Fruit fly (Drosophila melanogaster): ENCODE results near the gene His2Av.

The His2Av gene

DNA sequence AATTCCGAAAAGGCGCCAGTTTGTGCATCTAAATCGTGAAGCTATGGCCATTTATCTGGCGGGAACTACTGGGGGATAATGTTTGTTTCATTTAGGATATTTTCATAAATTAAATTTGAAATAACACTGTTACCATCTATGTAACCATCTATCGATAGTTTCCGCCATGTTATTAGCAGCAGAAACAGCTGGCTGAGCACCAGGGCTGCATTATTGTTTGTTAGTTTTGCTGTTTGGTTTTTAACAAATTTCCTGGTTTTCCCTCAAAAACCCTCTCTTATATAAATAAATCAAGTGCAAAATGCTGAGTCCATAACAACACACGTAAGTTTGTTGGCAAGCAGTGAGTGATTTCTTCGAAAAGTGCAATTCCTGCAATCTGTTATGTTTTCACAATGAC, 9.7 kb downstream of the His2Av start, which contains the start of gene CG5500 (continued):
- TF ChIP-seq CG10209 (GFP tag; optimal IDR thresholded peaks at IDR 0.05) (no peak), trh (GFP tag; optimal IDR thresholded peaks at IDR 0.05) (no peak), sd (tag; optimal IDR thresholded peaks at IDR 0.05) (no peak), Hey (tag; optimal IDR thresholded peaks at IDR 0.05) (no peak), unpg (GFP tag; optimal IDR thresholded peaks at IDR 0.05) (no peak), CG12104 (GFP tag; optimal IDR thresholded peaks at IDR 0.05) (no peak), NFAT (GFP tag; IDR thresholded peaks at IDR 0.05) (no peak), CG2712 (tag; optimal IDR thresholded peaks at IDR 0.05) (peak; percentile 2), CG8478 (optimal IDR thresholded peaks at IDR 0.05) (no peak), CG13624 (GFP tag; optimal IDR thresholded peaks at IDR 0.05) (no peak), D19A (tag; optimal IDR thresholded peaks at IDR 0.05) (no peak), ranshi (GFP tag; IDR thresholded peaks at IDR 0.05) (no peak), grau (tag; optimal IDR thresholded peaks at IDR 0.05) (no peak), Drgx (GFP tag; IDR thresholded peaks at IDR 0.05) (no peak), ash1 (GFP tag; optimal IDR thresholded peaks at IDR 0.05) (no peak), CG30431 (GFP tag; optimal IDR thresholded peaks at IDR 0.05) (no peak), salm (tag; optimal IDR thresholded peaks at IDR 0.05) (no peak), Meics (GFP tag; optimal IDR thresholded peaks at IDR 0.05) (no peak), CG15269 (tag; optimal IDR thresholded peaks at IDR 0.05) (no peak), CG16863 (GFP tag; optimal IDR thresholded peaks at IDR 0.05) (no peak), CG3407 (GFP tag; optimal IDR thresholded peaks at IDR 0.05) (no peak), ken (GFP tag; IDR thresholded peaks at IDR 0.05) (no peak), CG11723 (GFP tag; optimal IDR thresholded peaks at IDR 0.05) (no peak), BEAF-32 (GFP tag; optimal IDR thresholded peaks at IDR 0.05) (peak; percentile 63), dimm (GFP tag; IDR thresholded peaks at IDR 0.05) (no peak), CG17802 (tag; optimal IDR thresholded peaks at IDR 0.05) (no peak), tll (GFP tag; optimal IDR thresholded peaks at IDR 0.05) (no peak), ara (GFP tag; IDR thresholded peaks at IDR 0.05) (no peak), HmgZ (tag; optimal IDR thresholded peaks at IDR 0.05) (no peak), ato (GFP tag; IDR thresholded peaks at IDR 0.05; ENCODE audit: partially characterized antibody) (no peak), repo (GFP tag; optimal IDR thresholded peaks at IDR 0.05) (no peak), psq (GFP tag; optimal IDR thresholded peaks at IDR 0.05) (no peak), chm (GFP tag; IDR thresholded peaks at IDR 0.05) (no peak), CG3065 (GFP tag; optimal IDR thresholded peaks at IDR 0.05) (no peak), fd3F (GFP tag; optimal IDR thresholded peaks at IDR 0.05) (no peak), CG7271 (tag; optimal IDR thresholded peaks at IDR 0.05) (no peak), gt (GFP tag; IDR thresholded peaks at IDR 0.05) (no peak), Fer1 (GFP tag; optimal IDR thresholded peaks at IDR 0.05) (no peak), B-H2 (GFP tag; optimal IDR thresholded peaks at IDR 0.05) (no peak), z (GFP tag; IDR thresholded peaks at IDR 0.05) (no peak), Fer3 (tag; optimal IDR thresholded peaks at IDR 0.05) (no peak), Antp (GFP tag; optimal IDR thresholded peaks at IDR 0.05) (no peak), Side (GFP tag; optimal IDR thresholded peaks at IDR 0.05) (no peak), slbo (GFP tag; IDR thresholded peaks at IDR 0.05) (no peak), PHDP (tag; optimal IDR thresholded peaks at IDR 0.05) (peak; percentile 26), sc (optimal IDR thresholded peaks at IDR 0.05) (no peak), sc (GFP tag; optimal IDR thresholded peaks at IDR 0.05) (no peak), B-H1 (GFP tag; IDR thresholded peaks at IDR 0.05) (no peak), hth (optimal IDR thresholded peaks at IDR 0.05) (no peak), Hsf (GFP tag; optimal IDR thresholded peaks at IDR 0.05) (no peak), scrt (GFP tag; optimal IDR thresholded peaks at IDR 0.05) (no peak), CG6854 (GFP tag; optimal IDR thresholded peaks at IDR 0.05) (no peak), CoRest (tag; optimal IDR thresholded peaks at IDR 0.05) (no peak)
